Worm (Caenorhabditis elegans): ENCODE measurements around the gene str-45.

Gene str-45

DNA sequence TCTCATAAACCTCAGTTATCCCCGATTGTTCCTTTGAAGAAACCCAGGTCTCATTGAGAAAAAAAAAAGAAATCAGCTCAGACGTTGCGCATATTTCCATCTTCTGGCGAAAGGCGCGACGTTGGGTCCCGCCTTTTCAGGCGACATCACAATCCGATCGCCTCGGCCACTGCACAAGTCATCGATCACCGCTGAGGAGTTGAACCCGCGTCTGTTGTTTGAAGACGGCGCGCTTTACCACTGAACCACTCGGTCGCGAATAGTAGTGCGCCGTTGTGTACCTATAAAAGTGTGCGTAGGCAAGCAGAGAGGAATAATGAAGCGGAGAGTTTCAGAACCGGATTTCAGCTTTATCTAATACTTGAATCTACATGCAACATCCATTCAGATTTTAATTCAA, 32.1 kb downstream of the str-45 start, which contains the start of gene Y75B12B.11 (continued):
- peak; percentile 73 to 89 for TF ChIP-seq lin-35 (GFP tag; optimal IDR thresholded peaks at IDR 0.05)
- no peak for TF ChIP-seq blmp-1 (tag; optimal IDR thresholded peaks at IDR 0.05)
- TF ChIP-seq mab-9 (GFP tag; IDR thresholded peaks at IDR 0.05) = no peak
- peak; percentile 56 for TF ChIP-seq snpc-4 (tag; optimal IDR thresholded peaks at IDR 0.05)
- TF ChIP-seq hlh-4 (tag; optimal IDR thresholded peaks at IDR 0.05) = no peak
- peak; percentile 24 for TF ChIP-seq C04F5.9 (tag; optimal IDR thresholded peaks at IDR 0.05)
- TF ChIP-seq elt-3 (tag; optimal IDR thresholded peaks at IDR 0.05) = peak in 2 of 6 experiments; percentile 46 to 48
- peak; percentile 57 to 80 for TF ChIP-seq efl-1 (optimal IDR thresholded peaks at IDR 0.05)
- peak; percentile 72 to 98 for TF ChIP-seq efl-1 (GFP tag; optimal IDR thresholded peaks at IDR 0.05 in 1 of 2)
- TF ChIP-seq lsy-2 (tag; optimal IDR thresholded peaks at IDR 0.05) = peak; percentile 57 to 67
- no peak for TF ChIP-seq Y116A8C.19 (tag; optimal IDR thresholded peaks at IDR 0.05; ENCODE audit: borderline replicate concordance)
- no peak for TF ChIP-seq unc-130 (tag; optimal IDR thresholded peaks at IDR 0.05)
- TF ChIP-seq C16A3.4 (tag; optimal IDR thresholded peaks at IDR 0.05) = peak; percentile 69
- peak; percentile 34 for TF ChIP-seq lin-13 (GFP tag; optimal IDR thresholded peaks at IDR 0.05)
- peak; percentile 34 for TF ChIP-seq F16B12.6 (tag; optimal IDR thresholded peaks at IDR 0.05)
- peak; percentile 88 for TF ChIP-seq fkh-8 (tag; optimal IDR thresholded peaks at IDR 0.05)
- TF ChIP-seq lin-15B (tag; optimal IDR thresholded peaks at IDR 0.05) = peak; percentile 49
- TF ChIP-seq nhr-11 (tag; optimal IDR thresholded peaks at IDR 0.05) = no peak
- TF ChIP-seq nhr-237 (tag; optimal IDR thresholded peaks at IDR 0.05) = no peak
- peak; percentile 28 for TF ChIP-seq irx-1 (tag; optimal IDR thresholded peaks at IDR 0.05)
- peak; percentile 33 to 64 (median 37) for TF ChIP-seq ceh-82 (tag; optimal IDR thresholded peaks at IDR 0.05)
- peak; percentile 85 for TF ChIP-seq rnt-1 (tag; optimal IDR thresholded peaks at IDR 0.05)
- TF ChIP-seq ceh-90 (tag; optimal IDR thresholded peaks at IDR 0.05) = no peak
- peak; percentile 20 for TF ChIP-seq vab-15 (tag; optimal IDR thresholded peaks at IDR 0.05)
- TF ChIP-seq mef-2 (tag; optimal IDR thresholded peaks at IDR 0.05) = peak; percentile 39
- TF ChIP-seq grh-1 (GFP tag; IDR thresholded peaks at IDR 0.05) = peak; percentile 43; the same call in 1 of the 2 replicates
- no peak for TF ChIP-seq nhr-76 (tag; optimal IDR thresholded peaks at IDR 0.05)
- no peak for TF ChIP-seq nhr-84 (tag; optimal IDR thresholded peaks at IDR 0.05)
- TF ChIP-seq egl-27 (tag; optimal IDR thresholded peaks at IDR 0.05) = no peak

DNA sequence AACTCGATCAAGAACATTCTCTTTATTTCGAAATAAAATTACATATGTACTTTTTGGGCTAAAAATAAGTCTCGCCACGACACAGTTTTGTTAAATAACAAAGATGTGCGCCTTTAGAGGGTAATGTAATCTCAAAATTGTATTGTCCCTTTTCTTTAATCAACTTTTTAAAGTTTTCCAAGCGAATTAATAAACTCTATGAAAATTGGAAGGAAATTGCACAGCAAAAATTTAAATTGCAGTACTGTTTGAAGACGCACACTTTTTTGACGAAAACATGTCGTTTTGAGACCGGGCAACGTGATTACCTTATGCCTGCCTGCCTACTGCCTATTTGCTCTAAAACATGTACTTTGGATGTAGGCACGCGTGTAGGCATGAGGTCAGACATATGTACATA, 33.2 kb downstream of the str-45 start:
- TF ChIP-seq fkh-10 (GFP tag; optimal IDR thresholded peaks at IDR 0.05) (no peak), isw-1 (GFP tag; IDR thresholded peaks at IDR 0.05) (no peak), unc-30 (tag; optimal IDR thresholded peaks at IDR 0.05) (no peak), ztf-11 (tag; optimal IDR thresholded peaks at IDR 0.05) (no peak), nhr-28 (tag; optimal IDR thresholded peaks at IDR 0.05) (no peak), tbx-2 (tag; optimal IDR thresholded peaks at IDR 0.05) (no peak)

DNA sequence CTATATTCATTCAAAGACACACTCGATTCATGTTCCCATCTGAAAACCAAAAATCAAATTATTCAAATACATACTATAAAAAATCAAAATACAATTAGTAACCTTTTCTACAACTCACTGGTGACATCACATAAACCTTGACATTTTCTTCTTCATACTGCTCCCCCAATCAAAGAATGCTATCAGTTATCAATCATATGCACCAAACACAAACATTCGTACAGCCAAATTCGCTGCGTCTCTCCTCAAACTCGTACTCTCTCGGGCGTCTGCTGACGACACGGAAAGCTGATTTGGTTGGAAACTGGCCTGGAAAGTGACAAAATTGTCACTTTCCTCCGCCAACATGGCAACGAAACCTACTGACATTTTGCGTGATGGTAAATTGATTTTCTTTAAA, 33.6 kb downstream of the str-45 start, which contains the start of gene plc-2:
TSS of gene plc-2 (plus strand) at position 196 of the 400 bp plus-strand sequence.
- TF ChIP-seq pax-3 (tag; optimal IDR thresholded peaks at IDR 0.05) = no peak
- TF ChIP-seq lin-35 (GFP tag; optimal IDR thresholded peaks at IDR 0.05) = peak in 1 of 2 experiments; percentile 33
- no peak for TF ChIP-seq F16B12.6 (tag; optimal IDR thresholded peaks at IDR 0.05)
- no peak for TF ChIP-seq pqm-1 (tag; optimal IDR thresholded peaks at IDR 0.05)
- TF ChIP-seq elt-3 (tag; optimal IDR thresholded peaks at IDR 0.05) = no peak
- no peak for TF ChIP-seq efl-1 (optimal IDR thresholded peaks at IDR 0.05)
- peak in 1 of 2 experiments; percentile 16 for TF ChIP-seq efl-1 (GFP tag; optimal IDR thresholded peaks at IDR 0.05 in 1 of 2)
- peak; percentile 27 for TF ChIP-seq nhr-85 (tag)
- peak; percentile 55 for TF ChIP-seq elt-2 (tag; optimal IDR thresholded peaks at IDR 0.05)

DNA sequence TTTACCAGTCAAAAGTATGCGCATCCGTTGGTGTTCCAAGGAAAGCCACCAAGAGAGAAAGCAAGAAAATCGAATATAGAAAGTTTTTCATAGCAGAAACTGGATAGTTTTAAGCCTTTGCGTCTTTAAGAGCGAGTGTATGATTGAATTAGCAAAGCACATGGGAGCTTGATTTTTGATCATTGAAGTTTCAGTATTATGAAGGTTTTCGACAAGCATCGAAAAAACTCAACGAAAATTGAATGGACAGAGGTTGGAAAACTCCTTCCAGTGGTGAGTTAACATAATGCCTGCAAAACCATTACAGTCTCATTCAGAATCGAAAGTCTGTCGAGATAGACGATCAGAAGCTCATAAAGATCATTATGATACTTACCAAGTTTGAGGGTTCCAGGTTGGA, 35.1 kb downstream of the str-45 start, which contains the start of gene Y75B12B.13:
TSS of gene Y75B12B.13 (minus strand) at position 101 of the 400 bp plus-strand sequence.
- TF ChIP-seq pax-3 (tag; optimal IDR thresholded peaks at IDR 0.05) = no peak
- TF ChIP-seq efl-1 (optimal IDR thresholded peaks at IDR 0.05) = no peak
- peak in 1 of 2 experiments; percentile 51 for TF ChIP-seq efl-1 (GFP tag; optimal IDR thresholded peaks at IDR 0.05 in 1 of 2)

Data from whole organism, L1 larva.